Fruit fly (Drosophila melanogaster) whole organism, wandering third instar larva: ENCODE results near the gene Pgant2.

Experiments used
- CG9705 ChIP-seq: fragments of 200-800 bp; sonication (Bioruptor generic); optimal IDR thresholded peaks from 2 replicates; lab custom pipeline; 2018; ENCODE audit warnings: missing biosample characterization, mild to moderate bottlenecking, missing genetic modification characterization
- Hr83 ChIP-seq: fragments of 200-300 bp; sonication (Bioruptor generic); optimal IDR thresholded peaks from 2 replicates; lab custom pipeline; 2016; ENCODE audit warnings: missing biosample characterization, mild to moderate bottlenecking, missing genetic modification characterization, moderate library complexity; ENCODE audit not compliant: poor library complexity, severe bottlenecking
- Myc ChIP-seq: fragments of >200 bp; optimal IDR thresholded peaks from 2 replicates; lab custom pipeline; 2017
- fru ChIP-seq: fragments of 200-800 bp; sonication (Bioruptor generic); optimal IDR thresholded peaks from 3 replicates; lab custom pipeline; 2016; ENCODE audit warnings: missing biosample characterization, mild to moderate bottlenecking, missing genetic modification characterization
- jim ChIP-seq: fragments of 175-275, 200-325 bp; sonication (Bioruptor generic); optimal IDR thresholded peaks from 2 replicates; lab custom pipeline; 2016; ENCODE audit warnings: missing biosample characterization, mild to moderate bottlenecking, missing genetic modification characterization
- lola ChIP-seq: fragments of >200 bp; optimal IDR thresholded peaks from 2 replicates; lab custom pipeline; 2017; ENCODE audit warnings: missing biosample characterization, missing genetic modification characterization
- psq ChIP-seq: fragments of 200-800 bp; sonication (Bioruptor generic); optimal IDR thresholded peaks from 3 replicates; lab custom pipeline; 2017; ENCODE audit warnings: missing biosample characterization, mild to moderate bottlenecking, missing genetic modification characterization, moderate library complexity

dm6 chr2L:3466846-3467245, 40.3 kb upstream of the Pgant2 start:
- TF ChIP-seq fru (no peak), lola (GFP tag; lab: Kevin White, UChicago) (no peak), Myc (lab: Kevin White, UChicago) (no peak), CG9705 (GFP tag; lab: Kevin White, UChicago) (no peak), psq (GFP tag; lab: Kevin White, UChicago) (no peak), Hr83 (GFP tag; lab: Kevin White, UChicago) (no peak), jim (no peak)
